Worm (Caenorhabditis elegans) whole organism, midembryonic: ENCODE measurements around the gene Y17G7B.23.

ENCODE experiments used
- T22C8.4 ChIP-seq: fragments of 200-800 bp; sonication (Bioruptor generic); IDR thresholded peaks from 2 replicates; pipeline ENCODE4 v1.3.6; 2022; ENCODE audit warnings: missing genetic modification characterization, missing compliant biosample characterization
- cog-1 ChIP-seq: sonication (generic microtip); optimal IDR thresholded peaks from 2 replicates; lab custom pipeline; 2016; ENCODE audit warnings: missing genetic modification characterization, missing compliant biosample characterization
- flt-1 ChIP-seq: fragments of 200-800 bp; sonication (Bioruptor generic); IDR thresholded peaks from 2 replicates; pipeline ENCODE4 v1.3.6; 2022; ENCODE audit warnings: missing genetic modification characterization, missing compliant biosample characterization
- klf-2 ChIP-seq: fragments of 200-800 bp; sonication (Bioruptor generic); conservative IDR thresholded peaks from 2 replicates; pipeline ENCODE4 v1.3.6; 2022; ENCODE audit warnings: missing genetic modification reagents, missing genetic modification characterization, missing compliant biosample characterization
- med-1 ChIP-seq: sonication (generic microtip); optimal IDR thresholded peaks from 2 replicates; lab custom pipeline; 2017; ENCODE audit warnings: missing genetic modification characterization, mild to moderate bottlenecking, missing compliant biosample characterization, antibody characterized with exemption, missing genetic modification reagents; ENCODE audit not compliant: insufficient read depth
- ref-1 ChIP-seq: fragments of 200-800 bp; sonication (Bioruptor generic); conservative IDR thresholded peaks from 2 replicates; pipeline ENCODE4 v1.3.6; 2022; ENCODE audit warnings: missing genetic modification reagents, missing genetic modification characterization, missing compliant biosample characterization
- tab-1 ChIP-seq: fragments of 200-800 bp; sonication (Bioruptor generic); IDR thresholded peaks from 2 replicates; pipeline ENCODE4 v1.3.6; 2022; ENCODE audit warnings: missing genetic modification characterization, missing compliant biosample characterization
- ztf-23 ChIP-seq: fragments of 200-800 bp; sonication (Bioruptor generic); IDR thresholded peaks from 2 replicates; pipeline ENCODE4 v1.3.6; 2022; ENCODE audit warnings: missing genetic modification reagents, missing genetic modification characterization, missing compliant biosample characterization
- ztf-29 ChIP-seq: fragments of 200-800 bp; sonication (Bioruptor generic); IDR thresholded peaks from 2 replicates; pipeline ENCODE4 v1.3.6; 2022; ENCODE audit warnings: missing genetic modification reagents, missing genetic modification characterization, missing compliant biosample characterization

Gene Y17G7B.23

ce11 chrII:11966602-11967001 lies 32.4 kb upstream of the Y17G7B.23 start, which contains the start of gene rab-7:
rab-7 (minus strand) TSS chrII:11966931.
- no peak for TF ChIP-seq ztf-23
- TF ChIP-seq tab-1 (GFP tag; lab: Robert Waterston, UW): no peak
- TF ChIP-seq klf-2 (GFP tag; lab: Robert Waterston, UW): no peak
- TF ChIP-seq T22C8.4 (GFP tag; lab: Robert Waterston, UW): no peak
- TF ChIP-seq cog-1: no peak
- no peak for TF ChIP-seq flt-1
- no peak for TF ChIP-seq ref-1
- TF ChIP-seq ztf-29 (GFP tag; lab: Robert Waterston, UW): no peak
- no peak for TF ChIP-seq med-1 (GFP tag; lab: Kevin White, UChicago)

- TF ChIP-seq cog-1 (peak; percentile 92), ztf-23 (peak; percentile 88), klf-2 (GFP tag; lab: Robert Waterston, UW) (peak; percentile 89), T22C8.4 (GFP tag; lab: Robert Waterston, UW) (peak; percentile 54; the same call in 1 of the 2 replicates), tab-1 (GFP tag; lab: Robert Waterston, UW) (no peak), ref-1 (peak; percentile 69), ztf-29 (GFP tag; lab: Robert Waterston, UW) (no peak; the same call in 1 of the 2 replicates), med-1 (GFP tag; lab: Kevin White, UChicago) (peak; percentile 2), flt-1 (peak; percentile 92)
Observed at ce11 chrII:11967507-11968127, 31.4 kb upstream of the Y17G7B.23 start, which contains the start of gene W03C9.5. W03C9.5 (minus strand) TSS chrII:11967544.

DNA sequence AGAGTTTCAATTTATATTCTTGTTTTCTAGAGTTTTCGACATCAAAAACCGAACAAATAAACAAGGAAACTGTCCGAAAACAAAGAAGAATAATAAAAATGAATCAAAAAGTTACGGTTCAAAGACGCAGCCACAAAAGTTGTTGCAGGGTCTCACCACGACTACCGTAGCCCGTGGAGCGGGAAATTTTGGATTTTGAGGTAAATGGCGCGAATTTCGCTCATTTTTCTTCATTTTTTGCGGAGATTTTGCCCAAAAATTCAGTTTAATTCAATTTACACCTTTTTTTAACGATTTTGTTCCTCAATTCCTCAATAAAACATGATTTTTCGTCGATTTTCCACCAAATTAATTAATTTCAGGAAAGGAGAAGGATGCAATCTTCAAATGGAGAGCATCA lies 30.7 kb upstream of the Y17G7B.23 start, which contains the start of gene mex-1:
Gene mex-1, plus strand, starts transcription at position 363 of the 400 bp plus-strand sequence.
- no peak for TF ChIP-seq T22C8.4 (GFP tag; lab: Robert Waterston, UW)
- TF ChIP-seq ztf-29 (GFP tag; lab: Robert Waterston, UW): no peak
- no peak for TF ChIP-seq klf-2 (GFP tag; lab: Robert Waterston, UW)
- no peak for TF ChIP-seq cog-1
- TF ChIP-seq tab-1 (GFP tag; lab: Robert Waterston, UW): no peak
- no peak for TF ChIP-seq flt-1
- TF ChIP-seq ref-1: no peak
- no peak for TF ChIP-seq med-1 (GFP tag; lab: Kevin White, UChicago)
- TF ChIP-seq ztf-23: no peak

ce11 chrII:11969033-11969432 lies 30.0 kb upstream of the Y17G7B.23 start:
- no peak for TF ChIP-seq ref-1
- no peak for TF ChIP-seq T22C8.4 (GFP tag; lab: Robert Waterston, UW)

- TF ChIP-seq tab-1 (GFP tag; lab: Robert Waterston, UW) (no peak), ref-1 (no peak), med-1 (GFP tag; lab: Kevin White, UChicago) (no peak), cog-1 (no peak), ztf-29 (GFP tag; lab: Robert Waterston, UW) (no peak), T22C8.4 (GFP tag; lab: Robert Waterston, UW) (no peak), flt-1 (no peak), ztf-23 (no peak), klf-2 (GFP tag; lab: Robert Waterston, UW) (no peak)
Observed at ce11 chrII:11971009-11971636, 27.9 kb upstream of the Y17G7B.23 start.

DNA sequence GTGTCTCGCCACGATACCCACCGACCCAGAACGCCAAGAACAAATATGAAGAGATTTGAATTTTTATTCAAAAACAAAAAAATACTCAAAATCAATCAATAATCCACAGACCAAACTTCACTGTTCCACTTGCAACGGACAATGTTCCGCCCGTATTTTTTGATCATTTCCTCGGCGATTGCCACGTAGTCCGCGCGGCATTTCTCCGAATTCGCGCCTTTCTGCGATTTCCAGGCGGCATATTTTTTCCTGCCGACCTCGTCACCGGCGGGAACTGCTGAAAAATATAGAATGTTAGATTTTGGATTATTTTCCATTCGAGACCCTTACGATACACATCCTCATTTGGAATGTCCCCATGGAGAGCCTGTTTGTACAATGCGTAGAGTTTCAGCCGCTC lies 26.7 kb upstream of the Y17G7B.23 start:
- no peak for TF ChIP-seq ztf-23
- no peak for TF ChIP-seq med-1 (GFP tag; lab: Kevin White, UChicago)
- no peak for TF ChIP-seq cog-1
- no peak for TF ChIP-seq T22C8.4 (GFP tag; lab: Robert Waterston, UW)
- no peak for TF ChIP-seq tab-1 (GFP tag; lab: Robert Waterston, UW)
- TF ChIP-seq ztf-29 (GFP tag; lab: Robert Waterston, UW): no peak

- TF ChIP-seq ztf-23 (no peak), cog-1 (no peak), ztf-29 (GFP tag; lab: Robert Waterston, UW) (no peak)
Observed at ce11 chrII:11973632-11974031, 25.4 kb upstream of the Y17G7B.23 start, which contains the start of gene acbp-6. acbp-6 (minus strand) TSS chrII:11973732.

DNA sequence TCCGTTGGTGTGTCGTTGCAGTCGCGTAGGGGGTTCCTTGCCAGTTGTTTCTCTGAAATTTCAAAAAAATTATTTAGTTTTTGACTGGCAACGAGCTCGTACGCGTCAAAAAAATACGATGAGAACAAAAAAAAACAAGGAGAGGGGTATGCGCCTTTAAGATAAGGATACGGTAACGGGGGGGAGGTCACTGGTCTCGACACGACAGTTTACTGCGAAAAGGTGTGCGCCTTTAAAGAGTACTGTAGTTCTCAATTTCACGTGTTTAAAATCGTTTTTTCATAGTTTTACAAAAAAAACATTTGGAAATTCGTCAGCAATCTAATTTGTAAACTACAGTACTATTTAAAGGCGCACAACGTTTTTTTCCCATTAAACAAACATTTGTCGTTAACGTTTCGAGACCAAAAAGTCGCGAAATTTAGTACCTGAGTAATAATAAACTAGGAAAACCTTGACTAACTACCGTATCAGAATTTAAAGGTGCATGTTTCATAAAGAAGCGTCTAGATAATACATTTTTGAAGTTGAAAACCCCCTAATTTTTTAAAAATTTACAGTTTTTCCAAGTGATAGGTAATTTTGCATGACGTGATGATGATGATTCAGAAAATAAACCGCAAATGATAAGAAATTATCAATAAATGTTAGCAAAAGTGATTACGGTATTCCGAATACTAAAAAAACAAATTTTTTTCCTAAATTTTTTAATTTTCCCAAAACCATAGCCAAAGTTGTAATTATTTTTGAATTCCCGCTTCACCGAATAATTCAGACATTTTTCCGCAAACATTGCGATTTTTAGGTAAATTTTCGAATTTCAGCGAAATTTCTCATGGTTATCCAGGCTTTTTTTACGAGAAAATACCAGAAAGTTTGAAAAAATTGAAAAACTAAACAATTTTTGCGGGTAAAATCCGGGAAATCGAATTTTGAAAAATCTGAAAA lies 24.7 kb upstream of the Y17G7B.23 start:
- TF ChIP-seq ref-1: no peak
- TF ChIP-seq flt-1: no peak
- no peak for TF ChIP-seq med-1 (GFP tag; lab: Kevin White, UChicago)
- TF ChIP-seq tab-1 (GFP tag; lab: Robert Waterston, UW): no peak
- TF ChIP-seq klf-2 (GFP tag; lab: Robert Waterston, UW): no peak
- no peak for TF ChIP-seq cog-1
- TF ChIP-seq ztf-29 (GFP tag; lab: Robert Waterston, UW): no peak

ce11 chrII:11976727-11977259 lies 22.2 kb upstream of the Y17G7B.23 start:
- no peak for TF ChIP-seq klf-2 (GFP tag; lab: Robert Waterston, UW)
- no peak for TF ChIP-seq flt-1
- no peak for TF ChIP-seq ztf-29 (GFP tag; lab: Robert Waterston, UW)
- TF ChIP-seq tab-1 (GFP tag; lab: Robert Waterston, UW): no peak
- TF ChIP-seq med-1 (GFP tag; lab: Kevin White, UChicago): no peak
- TF ChIP-seq ref-1: no peak
- TF ChIP-seq ztf-23: no peak
- no peak for TF ChIP-seq T22C8.4 (GFP tag; lab: Robert Waterston, UW)
- TF ChIP-seq cog-1: no peak
